Fruit fly (Drosophila melanogaster): ENCODE measurements around the gene CG12723.

Gene CG12723

dm6 chrX:13220418-13220817, 28.7 kb upstream of the CG12723 start:
- TF ChIP-seq ey (GFP tag; optimal IDR thresholded peaks at IDR 0.05) (no peak), woc (GFP tag; optimal IDR thresholded peaks at IDR 0.05) (no peak), lola (GFP tag; optimal IDR thresholded peaks at IDR 0.05) (no peak), N (GFP tag; optimal IDR thresholded peaks at IDR 0.05) (no peak), dmrt93B (GFP tag; optimal IDR thresholded peaks at IDR 0.05) (no peak), Sp1 (GFP tag; optimal IDR thresholded peaks at IDR 0.05) (peak; percentile 17), Hnf4 (GFP tag; optimal IDR thresholded peaks at IDR 0.05) (no peak), usp (GFP tag; optimal IDR thresholded peaks at IDR 0.05) (no peak), HLH106 (tag; optimal IDR thresholded peaks at IDR 0.05) (peak; percentile 28), foxo (GFP tag; optimal IDR thresholded peaks at IDR 0.05) (peak in 1 of 2 experiments; percentile 9)

DNA sequence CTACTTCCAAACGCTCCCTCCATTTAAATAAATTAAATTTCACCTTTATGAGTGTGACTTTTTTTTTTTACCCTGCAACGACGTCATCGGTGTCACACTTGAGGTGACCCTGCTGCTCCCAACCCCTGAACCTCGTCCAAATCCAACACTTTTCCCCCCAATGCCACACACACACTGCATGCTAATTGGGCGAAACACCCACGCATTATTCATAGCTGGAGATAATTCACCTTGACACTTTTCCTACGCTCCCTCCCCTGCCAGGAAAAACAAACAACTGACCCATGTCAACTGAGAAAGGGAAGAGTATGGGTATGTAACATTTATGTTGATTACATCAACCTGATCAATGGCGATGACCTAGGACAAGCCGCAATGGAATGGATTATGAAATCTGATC, 27.6 kb upstream of the CG12723 start:
- TF ChIP-seq GATAd (GFP tag; optimal IDR thresholded peaks at IDR 0.05) = no peak

dm6 chrX:13214056-13214455, 22.4 kb upstream of the CG12723 start:
- TF ChIP-seq OdsH (GFP tag; optimal IDR thresholded peaks at IDR 0.05) = peak; percentile 32
- TF ChIP-seq N (GFP tag; optimal IDR thresholded peaks at IDR 0.05) = no peak
- peak; percentile 53 for TF ChIP-seq ey (GFP tag; optimal IDR thresholded peaks at IDR 0.05)
- TF ChIP-seq foxo (GFP tag; optimal IDR thresholded peaks at IDR 0.05) = peak in 1 of 2 experiments; percentile 62
- TF ChIP-seq Sp1 (GFP tag; optimal IDR thresholded peaks at IDR 0.05) = peak; percentile 19
- TF ChIP-seq Myc (optimal IDR thresholded peaks at IDR 0.05) = no peak
- TF ChIP-seq br (GFP tag; optimal IDR thresholded peaks at IDR 0.05) = no peak
- TF ChIP-seq dmrt93B (GFP tag; optimal IDR thresholded peaks at IDR 0.05) = no peak
- no peak for TF ChIP-seq CG32264 (GFP tag; optimal IDR thresholded peaks at IDR 0.05)
- TF ChIP-seq fru (GFP tag; optimal IDR thresholded peaks at IDR 0.05) = peak; percentile 65
- TF ChIP-seq Hnf4 (GFP tag; optimal IDR thresholded peaks at IDR 0.05) = peak; percentile 46
- TF ChIP-seq GATAd (GFP tag; optimal IDR thresholded peaks at IDR 0.05) = no peak
- TF ChIP-seq Hr83 (GFP tag; optimal IDR thresholded peaks at IDR 0.05; ENCODE audit: poor library complexity, severe bottlenecking) = no peak
- no peak for TF ChIP-seq Vsx2 (GFP tag; optimal IDR thresholded peaks at IDR 0.05; ENCODE audit: partially characterized antibody)
- TF ChIP-seq pan (optimal IDR thresholded peaks at IDR 0.05) = no peak
- no peak for TF ChIP-seq Mio (GFP tag; optimal IDR thresholded peaks at IDR 0.05)
- TF ChIP-seq brk (GFP tag; optimal IDR thresholded peaks at IDR 0.05) = no peak
- TF ChIP-seq woc (GFP tag; optimal IDR thresholded peaks at IDR 0.05) = peak; percentile 24
- peak; percentile 53 for TF ChIP-seq rgr (GFP tag; optimal IDR thresholded peaks at IDR 0.05)
- no peak for TF ChIP-seq dsf (GFP tag; optimal IDR thresholded peaks at IDR 0.05; ENCODE audit: borderline replicate concordance)
- TF ChIP-seq Jra (GFP tag; optimal IDR thresholded peaks at IDR 0.05) = no peak
- no peak for TF ChIP-seq tai (GFP tag; optimal IDR thresholded peaks at IDR 0.05)
- peak in 1 of 2 experiments; percentile 37 for TF ChIP-seq dl (GFP tag; optimal IDR thresholded peaks at IDR 0.05; ENCODE audit: insufficient read depth in 1 of 2, partially characterized antibody in 2 of 2)
- no peak for TF ChIP-seq CrebA (GFP tag; optimal IDR thresholded peaks at IDR 0.05; ENCODE audit: borderline replicate concordance)
- no peak for TF ChIP-seq Abd-B (GFP tag; optimal IDR thresholded peaks at IDR 0.05)
- no peak for TF ChIP-seq Rel (GFP tag; optimal IDR thresholded peaks at IDR 0.05)
- no peak for TF ChIP-seq Rel (tag; optimal IDR thresholded peaks at IDR 0.05)
- TF ChIP-seq HLH106 (tag; optimal IDR thresholded peaks at IDR 0.05) = peak; percentile 24
- TF ChIP-seq sage (GFP tag; optimal IDR thresholded peaks at IDR 0.05) = no peak
- TF ChIP-seq psq (GFP tag; optimal IDR thresholded peaks at IDR 0.05) = peak; percentile 4
- no peak for TF ChIP-seq usp (GFP tag; optimal IDR thresholded peaks at IDR 0.05)
- no peak for TF ChIP-seq jim (GFP tag; optimal IDR thresholded peaks at IDR 0.05)
- no peak for TF ChIP-seq CG9705 (GFP tag; optimal IDR thresholded peaks at IDR 0.05)
- peak; percentile 43 for TF ChIP-seq h (GFP tag; optimal IDR thresholded peaks at IDR 0.05)
- no peak for TF ChIP-seq Dfd (GFP tag; optimal IDR thresholded peaks at IDR 0.05)
- TF ChIP-seq sv (GFP tag; optimal IDR thresholded peaks at IDR 0.05) = peak; percentile 25
- TF ChIP-seq Dif (GFP tag; optimal IDR thresholded peaks at IDR 0.05; ENCODE audit: partially characterized antibody) = peak; percentile 88
- TF ChIP-seq Hr78 (GFP tag; optimal IDR thresholded peaks at IDR 0.05) = no peak

All from whole organism, wandering third instar larva.